Fruit fly (Drosophila melanogaster): ENCODE results near the gene Arglu1.
A peak's percentile ranks its signal among the peaks of the same experiment; 100 is the strongest.

The Arglu1 gene

DNA sequence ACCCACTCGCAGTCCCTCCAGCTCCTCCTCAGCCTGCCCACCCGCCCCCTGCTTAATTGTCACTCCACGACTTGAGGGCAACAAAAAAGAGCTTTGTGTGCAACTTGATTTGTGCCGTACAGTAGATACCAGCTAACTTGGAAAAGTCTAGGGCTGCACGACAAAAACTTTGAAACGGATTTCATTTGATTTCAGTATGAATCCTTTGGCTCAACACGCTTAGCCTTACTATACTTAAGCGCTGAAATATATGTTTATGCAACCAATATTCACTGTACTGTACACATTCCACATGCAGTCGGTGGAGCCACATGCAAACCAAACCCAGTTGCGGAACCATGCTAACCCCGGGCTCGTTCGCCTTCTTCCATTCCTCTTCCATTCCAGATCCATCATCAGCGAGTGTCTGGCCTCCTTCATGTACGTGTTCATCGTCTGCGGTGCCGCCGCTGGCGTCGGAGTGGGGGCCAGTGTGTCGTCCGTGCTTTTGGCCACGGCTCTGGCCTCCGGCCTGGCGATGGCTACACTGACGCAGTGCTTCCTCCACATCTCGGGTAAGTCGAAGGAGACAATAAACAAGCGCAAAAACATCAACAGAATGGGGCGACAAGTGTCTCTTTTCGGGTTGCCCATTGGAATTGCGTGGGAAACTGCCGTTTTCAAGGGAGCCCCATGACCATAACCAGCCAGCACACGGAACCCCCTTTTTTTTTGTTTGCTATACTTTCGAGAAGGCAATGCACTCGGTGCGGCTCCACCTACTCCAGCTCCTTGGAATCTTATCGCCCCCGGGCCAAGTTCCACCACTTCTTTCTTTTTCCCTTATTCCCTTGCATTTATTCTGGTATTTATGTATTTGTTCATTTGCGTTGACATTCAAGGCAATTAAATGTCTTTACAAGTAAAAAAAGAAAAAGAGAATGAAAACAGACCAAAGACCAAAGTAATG is 48.7 kb upstream of the Arglu1 start (continued):
- TF ChIP-seq mirr (GFP tag; optimal IDR thresholded peaks at IDR 0.05), result no peak
- TF ChIP-seq CG4730 (GFP tag; IDR thresholded peaks at IDR 0.05), result no peak; the same call in 1 of the 2 replicates
- peak; percentile 60 for TF ChIP-seq Six4 (GFP tag; optimal IDR thresholded peaks at IDR 0.05)
- TF ChIP-seq CG31441 (GFP tag; IDR thresholded peaks at IDR 0.05), result peak; percentile 68
- TF ChIP-seq Fer1 (GFP tag; optimal IDR thresholded peaks at IDR 0.05), result no peak
- TF ChIP-seq tna (GFP tag; IDR thresholded peaks at IDR 0.05; ENCODE audit: partially characterized antibody), result no peak
- TF ChIP-seq CG6272 (GFP tag; IDR thresholded peaks at IDR 0.05), result peak; percentile 33; the same call in 1 of the 2 replicates
- TF ChIP-seq chn (GFP tag; optimal IDR thresholded peaks at IDR 0.05), result no peak
- no peak for TF ChIP-seq tup (GFP tag; optimal IDR thresholded peaks at IDR 0.05)
- no peak for TF ChIP-seq CG12659 (GFP tag; optimal IDR thresholded peaks at IDR 0.05)
- no peak for TF ChIP-seq run (tag; optimal IDR thresholded peaks at IDR 0.05)
- no peak for TF ChIP-seq CG4282 (GFP tag; optimal IDR thresholded peaks at IDR 0.05)
- TF ChIP-seq CG14860 (GFP tag; IDR thresholded peaks at IDR 0.05; ENCODE audit: partially characterized antibody), result no peak
- no peak for TF ChIP-seq CG13894 (tag; optimal IDR thresholded peaks at IDR 0.05)
- no peak for TF ChIP-seq CG11723 (GFP tag; optimal IDR thresholded peaks at IDR 0.05)
- TF ChIP-seq grn (GFP tag; optimal IDR thresholded peaks at IDR 0.05), result no peak
- TF ChIP-seq aop (GFP tag; IDR thresholded peaks at IDR 0.05), result no peak
- no peak for TF ChIP-seq dan (GFP tag; IDR thresholded peaks at IDR 0.05)
- peak; percentile 57 for TF ChIP-seq ind (GFP tag; optimal IDR thresholded peaks at IDR 0.05)
- TF ChIP-seq CG10366 (GFP tag; IDR thresholded peaks at IDR 0.05), result peak; percentile 42; the same call in 1 of the 2 replicates
- TF ChIP-seq Vsx1 (GFP tag; optimal IDR thresholded peaks at IDR 0.05), result no peak
- TF ChIP-seq disco-r (GFP tag; optimal IDR thresholded peaks at IDR 0.05), result no peak
- TF ChIP-seq tap (tag; optimal IDR thresholded peaks at IDR 0.05), result peak; percentile 58
- TF ChIP-seq CG4424 (GFP tag; optimal IDR thresholded peaks at IDR 0.05), result no peak
- no peak for TF ChIP-seq Atf-2 (GFP tag; optimal IDR thresholded peaks at IDR 0.05)
- TF ChIP-seq CG6654 (GFP tag; optimal IDR thresholded peaks at IDR 0.05), result no peak
- peak; percentile 62 for TF ChIP-seq row (GFP tag; IDR thresholded peaks at IDR 0.05)
- no peak for TF ChIP-seq Nf-YB (GFP tag; optimal IDR thresholded peaks at IDR 0.05)
- no peak for TF ChIP-seq Dip3 (GFP tag; optimal IDR thresholded peaks at IDR 0.05)
- TF ChIP-seq CG12769 (tag; optimal IDR thresholded peaks at IDR 0.05), result no peak
- TF ChIP-seq CG3065 (GFP tag; optimal IDR thresholded peaks at IDR 0.05), result no peak
- TF ChIP-seq schlank (tag; optimal IDR thresholded peaks at IDR 0.05), result no peak
- no peak for TF ChIP-seq CG8089 (GFP tag; optimal IDR thresholded peaks at IDR 0.05)
- no peak for TF ChIP-seq Neu2 (GFP tag; optimal IDR thresholded peaks at IDR 0.05; ENCODE audit: borderline replicate concordance)
- no peak for TF ChIP-seq CG6683 (GFP tag; optimal IDR thresholded peaks at IDR 0.05)
- TF ChIP-seq CG10979 (tag; optimal IDR thresholded peaks at IDR 0.05), result peak; percentile 77
- no peak for TF ChIP-seq CG8478 (optimal IDR thresholded peaks at IDR 0.05)
- no peak for TF ChIP-seq CG2678 (tag; optimal IDR thresholded peaks at IDR 0.05)
- no peak for TF ChIP-seq gfzf (GFP tag; optimal IDR thresholded peaks at IDR 0.05)
- no peak for TF ChIP-seq Bgb (GFP tag; IDR thresholded peaks at IDR 0.05; ENCODE audit: partially characterized antibody)
- TF ChIP-seq CG13624 (GFP tag; optimal IDR thresholded peaks at IDR 0.05), result no peak
- TF ChIP-seq Xrp1 (GFP tag; IDR thresholded peaks at IDR 0.05), result peak; percentile 85
- TF ChIP-seq hb (GFP tag; IDR thresholded peaks at IDR 0.05; ENCODE audit: partially characterized antibody), result no peak
- no peak for TF ChIP-seq her (GFP tag; optimal IDR thresholded peaks at IDR 0.05)
- peak; percentile 76; the same call in 2 of the 3 replicates for TF ChIP-seq Optix (GFP tag; IDR thresholded peaks at IDR 0.05)
- no peak for TF ChIP-seq ro (GFP tag; IDR thresholded peaks at IDR 0.05)
- 0 out of 2 replicates have a peak, but pooled peaks have one; percentile 38 for TF ChIP-seq CG7372 (GFP tag; IDR thresholded peaks at IDR 0.05)
- no peak for TF ChIP-seq lov (optimal IDR thresholded peaks at IDR 0.05)
- 0 out of 3 replicates have a peak, but pooled peaks have one; percentile 60 for TF ChIP-seq lov (GFP tag; IDR thresholded peaks at IDR 0.05)
